Worm (Caenorhabditis elegans) whole organism, late embryonic: ENCODE results near the gene dig-1.

Experiments used
- C08G9.2 ChIP-seq: sonication (generic microtip); optimal IDR thresholded peaks from 2 replicates; lab custom pipeline; 2016; ENCODE audit warnings: mild to moderate bottlenecking, missing genetic modification characterization, moderate library complexity, missing compliant biosample characterization
- C38D4.7 ChIP-seq: fragments of 200-800 bp; sonication (Bioruptor generic); optimal IDR thresholded peaks from 2 replicates; lab custom pipeline; 2018; ENCODE audit warnings: mild to moderate bottlenecking, missing genetic modification characterization, moderate library complexity, missing compliant biosample characterization
- K09A11.1 ChIP-seq: sonication (generic microtip); optimal IDR thresholded peaks from 2 replicates; lab custom pipeline; 2017; ENCODE audit warnings: antibody characterized with exemption, mild to moderate bottlenecking, missing genetic modification characterization, missing compliant biosample characterization; ENCODE audit not compliant: insufficient read depth
- Y22D7AL.16 ChIP-seq: sonication (generic microtip); optimal IDR thresholded peaks from 2 replicates; lab custom pipeline; 2016; ENCODE audit warnings: missing genetic modification characterization, missing compliant biosample characterization
- ahr-1 ChIP-seq: sonication (generic microtip); optimal IDR thresholded peaks from 2 replicates; lab custom pipeline; 2016; ENCODE audit warnings: missing genetic modification characterization, missing compliant biosample characterization
- ceh-14 ChIP-seq: sonication (generic microtip); optimal IDR thresholded peaks from 2 replicates; lab custom pipeline; 2016; ENCODE audit warnings: missing genotype, missing genetic modification characterization, missing compliant biosample characterization
- ceh-2 ChIP-seq: sonication (generic microtip); optimal IDR thresholded peaks from 2 replicates; lab custom pipeline; 2016; ENCODE audit warnings: missing genotype, missing genetic modification characterization, missing compliant biosample characterization
- ceh-22 ChIP-seq: sonication (generic microtip); optimal IDR thresholded peaks from 2 replicates; lab custom pipeline; 2017; ENCODE audit warnings: missing biosample characterization, missing genetic modification characterization
- ceh-34 ChIP-seq: sonication (generic microtip); optimal IDR thresholded peaks from 2 replicates; lab custom pipeline; 2016; ENCODE audit warnings: mild to moderate bottlenecking, missing genetic modification characterization, missing compliant biosample characterization
- ceh-6 ChIP-seq: fragments of 200-800 bp; sonication (Bioruptor generic); optimal IDR thresholded peaks from 2 replicates; lab custom pipeline; 2018; ENCODE audit warnings: mild to moderate bottlenecking, missing genetic modification characterization, missing compliant biosample characterization
- che-1 ChIP-seq: sonication (generic microtip); optimal IDR thresholded peaks from 2 replicates; lab custom pipeline; 2016; ENCODE audit warnings: mild to moderate bottlenecking, missing genetic modification characterization, missing compliant biosample characterization
- elt-2 ChIP-seq: sonication (generic microtip); optimal IDR thresholded peaks from 2 replicates; lab custom pipeline; 2016; ENCODE audit warnings: missing genetic modification reagents, missing genetic modification characterization, missing compliant biosample characterization
- elt-4 ChIP-seq: sonication (generic microtip); optimal IDR thresholded peaks from 2 replicates; lab custom pipeline; 2016; ENCODE audit warnings: missing genetic modification characterization, missing compliant biosample characterization
- ets-4 ChIP-seq: sonication (generic microtip); optimal IDR thresholded peaks from 2 replicates; lab custom pipeline; 2016; ENCODE audit warnings: missing genetic modification characterization, missing compliant biosample characterization
- eyg-1 ChIP-seq: sonication (generic microtip); optimal IDR thresholded peaks from 2 replicates; lab custom pipeline; 2016; ENCODE audit warnings: missing genotype, missing genetic modification characterization, missing compliant biosample characterization
- fkh-6 ChIP-seq: sonication (generic microtip); optimal IDR thresholded peaks from 2 replicates; lab custom pipeline; 2016; ENCODE audit warnings: missing genetic modification characterization, missing compliant biosample characterization
- gmeb-2 ChIP-seq: sonication (generic microtip); optimal IDR thresholded peaks from 2 replicates; lab custom pipeline; 2016; ENCODE audit warnings: missing genetic modification characterization, inconsistent platforms, missing compliant biosample characterization
- hlh-6 ChIP-seq: sonication (generic microtip); optimal IDR thresholded peaks from 2 replicates; lab custom pipeline; 2016; ENCODE audit warnings: missing genotype, missing genetic modification characterization, missing compliant biosample characterization
- hlh-8 ChIP-seq: sonication (generic microtip); optimal IDR thresholded peaks from 2 replicates; lab custom pipeline; 2016; ENCODE audit warnings: missing genotype, missing genetic modification characterization, missing compliant biosample characterization
- madf-2 ChIP-seq: sonication (generic microtip); optimal IDR thresholded peaks from 2 replicates; lab custom pipeline; 2017; ENCODE audit warnings: missing genetic modification characterization, missing compliant biosample characterization
- mec-3 ChIP-seq: sonication (generic microtip); optimal IDR thresholded peaks from 2 replicates; lab custom pipeline; 2016; ENCODE audit warnings: borderline replicate concordance, missing genetic modification characterization, missing compliant biosample characterization
- nfya-1 ChIP-seq: sonication (generic microtip); optimal IDR thresholded peaks from 2 replicates; lab custom pipeline; 2017; ENCODE audit warnings: missing genetic modification characterization, mild to moderate bottlenecking, missing compliant biosample characterization, antibody characterized with exemption, moderate library complexity
- nhr-232 ChIP-seq: sonication (generic microtip); optimal IDR thresholded peaks from 2 replicates; lab custom pipeline; 2016; ENCODE audit warnings: missing genetic modification characterization, missing compliant biosample characterization
- npax-4 ChIP-seq: sonication (generic microtip); optimal IDR thresholded peaks from 2 replicates; lab custom pipeline; 2016; ENCODE audit warnings: missing genetic modification characterization, missing compliant biosample characterization
- odd-2 ChIP-seq: sonication (generic microtip); optimal IDR thresholded peaks from 2 replicates; lab custom pipeline; 2017; ENCODE audit warnings: antibody characterized with exemption, mild to moderate bottlenecking, missing genetic modification characterization, missing compliant biosample characterization
- pros-1 ChIP-seq: fragments of 150-350 bp; optimal IDR thresholded peaks from 2 replicates; lab custom pipeline; 2014; ENCODE audit warnings: missing biosample characterization, missing genetic modification reagents, missing genetic modification characterization
- ref-2 ChIP-seq: sonication (generic microtip); optimal IDR thresholded peaks from 2 replicates; lab custom pipeline; 2016; ENCODE audit warnings: missing genetic modification characterization, missing compliant biosample characterization
- rnt-1 ChIP-seq: sonication (generic microtip); optimal IDR thresholded peaks from 2 replicates; lab custom pipeline; 2016; ENCODE audit warnings: missing genetic modification characterization, missing compliant biosample characterization
- sdc-2 ChIP-seq: sonication (generic microtip); optimal IDR thresholded peaks from 2 replicates; lab custom pipeline; 2016; ENCODE audit warnings: missing genotype, missing genetic modification characterization, missing compliant biosample characterization
- sox-2 ChIP-seq: fragments of 200-800 bp; sonication (Bioruptor generic); IDR thresholded peaks from 2 replicates; pipeline ENCODE4 v1.3.6; 2022; ENCODE audit warnings: missing genetic modification reagents, missing genetic modification characterization, missing compliant biosample characterization
- sox-4 ChIP-seq: sonication (generic microtip); optimal IDR thresholded peaks from 2 replicates; lab custom pipeline; 2017; ENCODE audit warnings: mild to moderate bottlenecking, missing genetic modification characterization, inconsistent platforms, missing compliant biosample characterization
- syd-9 ChIP-seq: sonication (generic microtip); optimal IDR thresholded peaks from 2 replicates; lab custom pipeline; 2016; ENCODE audit warnings: mild to moderate bottlenecking, missing genetic modification characterization, moderate library complexity, missing compliant biosample characterization
- tbx-7 ChIP-seq: sonication (generic microtip); optimal IDR thresholded peaks from 2 replicates; lab custom pipeline; 2016; ENCODE audit warnings: missing genotype, missing genetic modification characterization, missing compliant biosample characterization
- unc-3 ChIP-seq, 2 experiments: fragments of 200-800 bp in 1 of 2; sonication (Bioruptor generic) in 1 of 2; sonication (generic microtip) in 1 of 2; conservative IDR thresholded peaks in 1 of 2; optimal IDR thresholded peaks in 1 of 2; 2 replicates each; pipeline versions ENCODE4 v1.3.6 to Lab custom; 2016 to 2022; ENCODE audit warnings: missing compliant biosample characterization in 2 of 2, missing genetic modification characterization in 2 of 2, missing genetic modification reagents in 1 of 2

The dig-1 gene

DNA sequence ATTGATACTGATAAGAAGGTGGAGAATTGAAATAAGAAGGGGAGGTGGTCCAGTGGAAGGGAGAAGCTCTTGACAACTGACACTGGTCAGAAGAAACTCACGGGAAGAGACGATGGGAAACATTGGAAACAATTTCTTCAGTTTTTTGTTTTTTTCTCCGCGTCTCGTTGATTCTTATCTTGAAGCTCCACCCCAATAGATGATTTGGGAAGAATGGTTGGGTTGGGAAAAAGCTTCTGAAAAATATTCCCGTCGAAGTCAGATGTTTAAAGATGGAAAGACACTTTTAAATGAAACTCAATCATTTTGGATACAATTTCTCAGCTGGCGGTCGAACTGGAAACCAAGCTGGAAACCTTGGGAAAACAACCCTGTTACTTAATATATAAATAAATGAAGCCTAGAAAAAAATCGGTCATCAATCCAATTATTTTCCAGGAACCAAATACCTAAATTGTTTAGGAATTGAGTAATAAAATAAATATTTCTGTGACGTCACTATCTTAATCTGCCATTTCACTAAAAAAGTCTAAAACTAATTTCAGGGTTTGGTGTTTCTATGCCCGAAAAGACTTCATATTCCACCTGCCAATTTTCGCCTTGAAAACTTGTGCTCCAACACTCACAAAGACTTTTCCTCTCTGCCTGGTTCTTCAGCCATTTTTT lies 15.8 kb upstream of the dig-1 start, which contains the start of the genes Y102E9.5 and odr-4:
TSS of gene Y102E9.5 (minus strand) at position 101 of the 666 bp plus-strand sequence.
TSS of gene odr-4 (plus strand) at position 616 of the 666 bp plus-strand sequence.
- TF ChIP-seq nfya-1 (tag; lab: Kevin White, UChicago) (no peak), hlh-6 (tag; lab: Kevin White, UChicago) (no peak), ceh-22 (no peak), sdc-2 (tag; lab: Kevin White, UChicago) (no peak), C08G9.2 (no peak), ahr-1 (tag; lab: Kevin White, UChicago) (no peak), sox-2 (GFP tag; lab: Robert Waterston, UW) (no peak), K09A11.1 (tag; lab: Kevin White, UChicago) (no peak), tbx-7 (tag; lab: Kevin White, UChicago) (no peak), pros-1 (tag; lab: Kevin White, UChicago) (no peak), nhr-232 (tag; lab: Kevin White, UChicago) (no peak), hlh-8 (tag; lab: Kevin White, UChicago) (no peak), odd-2 (tag; lab: Kevin White, UChicago) (no peak), ceh-2 (tag; lab: Kevin White, UChicago) (no peak), C38D4.7 (GFP tag; lab: Kevin White, UChicago) (no peak), gmeb-2 (no peak), eyg-1 (tag; lab: Kevin White, UChicago) (no peak), mec-3 (tag; lab: Kevin White, UChicago) (no peak)

DNA sequence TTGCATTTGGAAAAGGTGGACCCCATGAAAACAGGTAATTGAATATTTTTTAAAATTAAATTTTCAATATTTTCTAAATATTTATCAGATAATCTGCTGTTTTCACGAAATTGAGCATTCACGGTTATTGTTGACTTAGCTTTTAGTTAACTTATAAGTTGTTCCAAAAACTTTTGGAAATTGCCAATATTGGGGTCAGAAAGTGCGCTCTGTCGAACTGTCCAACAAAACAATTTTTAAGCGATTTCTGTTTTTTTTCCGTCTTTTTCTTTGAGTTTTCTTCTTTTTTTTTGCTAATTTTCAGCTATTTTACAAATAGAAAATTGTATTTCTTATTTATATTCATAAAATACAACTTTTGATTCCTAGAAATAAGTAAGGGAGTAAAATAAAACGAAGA lies 14.8 kb upstream of the dig-1 start:
- no peak for TF ChIP-seq che-1 (tag; lab: Kevin White, UChicago)
- TF ChIP-seq syd-9 (tag; lab: Kevin White, UChicago): no peak

DNA sequence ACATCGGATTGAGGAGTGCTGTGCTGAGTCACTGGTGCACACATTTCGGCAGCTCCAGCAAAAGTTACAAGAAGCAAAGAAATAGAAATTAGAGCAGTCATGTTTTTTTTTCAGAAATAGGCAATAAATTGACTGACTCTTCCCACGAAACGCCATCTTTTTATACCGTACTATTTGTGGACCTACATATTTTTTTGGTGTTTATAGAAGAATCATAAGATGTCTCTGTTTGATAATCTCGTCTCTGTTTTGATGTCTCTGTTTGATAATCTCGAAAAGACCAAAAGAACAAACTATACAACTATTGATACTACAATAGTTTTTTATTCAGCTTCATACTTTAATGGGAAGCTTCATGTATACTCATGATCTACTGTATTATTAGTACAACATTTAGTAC lies 11.7 kb upstream of the dig-1 start, which contains the start of gene Y102E9.3:
TSS of gene Y102E9.3 (minus strand) at position 101 of the 400 bp plus-strand sequence.
- no peak for TF ChIP-seq fkh-6 (tag; lab: Kevin White, UChicago)
- no peak for TF ChIP-seq ceh-14 (tag; lab: Kevin White, UChicago)
- no peak for TF ChIP-seq npax-4 (tag; lab: Kevin White, UChicago)
- TF ChIP-seq ceh-34 (tag; lab: Kevin White, UChicago): no peak
- no peak for TF ChIP-seq ets-4 (tag; lab: Kevin White, UChicago)
- no peak for TF ChIP-seq Y22D7AL.16 (tag; lab: Kevin White, UChicago)
- TF ChIP-seq sdc-2 (tag; lab: Kevin White, UChicago): no peak
- no peak for TF ChIP-seq elt-4 (tag; lab: Kevin White, UChicago)
- no peak for TF ChIP-seq ceh-6 (GFP tag; lab: Kevin White, UChicago)

DNA sequence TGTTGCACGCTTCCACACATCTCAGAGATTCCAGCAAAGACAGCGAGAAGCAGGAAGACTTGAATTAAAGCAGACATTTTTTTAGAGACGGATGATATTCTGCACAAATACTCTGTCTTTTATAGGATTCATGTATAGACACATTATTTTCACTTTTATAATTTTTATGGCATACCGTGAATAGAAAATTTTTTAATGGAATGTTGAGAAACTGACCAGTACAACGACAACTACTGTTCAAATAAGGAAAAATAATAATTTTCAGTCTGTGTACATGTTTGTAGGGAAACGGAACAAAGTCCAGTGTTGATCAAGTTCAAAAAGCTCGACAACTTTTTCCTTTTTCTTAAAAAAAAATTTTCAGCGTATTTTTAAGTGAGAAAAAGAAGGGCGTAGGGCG lies 9.5 kb upstream of the dig-1 start, which contains the start of gene Y102E9.6:
TSS of gene Y102E9.6 (minus strand) at position 101 of the 400 bp plus-strand sequence.
- no peak for TF ChIP-seq eyg-1 (tag; lab: Kevin White, UChicago)
- no peak for TF ChIP-seq sox-2 (GFP tag; lab: Robert Waterston, UW)
- TF ChIP-seq sox-4: no peak
- TF ChIP-seq unc-3 (GFP tag; conservative IDR thresholded peaks at IDR 0.05; lab: Robert Waterston, UW): no peak
- TF ChIP-seq unc-3 (tag; optimal IDR thresholded peaks at IDR 0.05; lab: Kevin White, UChicago): no peak
- no peak for TF ChIP-seq elt-2 (tag; lab: Kevin White, UChicago)
- TF ChIP-seq ref-2 (tag; lab: Kevin White, UChicago): no peak
- TF ChIP-seq rnt-1 (tag; lab: Kevin White, UChicago): no peak
- TF ChIP-seq madf-2: no peak
